Worm (Caenorhabditis elegans) whole organism, L2 larva: Measurements from ENCODE around the gene F22F7.11.
A peak's percentile ranks its signal among the peaks of the same experiment; 100 is the strongest.

Experiments used
- C34F6.9 ChIP-seq: fragments of 150-350 bp; optimal IDR thresholded peaks from 2 replicates; lab custom pipeline; 2014; ENCODE audit warnings: missing biosample characterization, missing genetic modification characterization
- R02D3.7 ChIP-seq: fragments of 150-350 bp; optimal IDR thresholded peaks from 2 replicates; lab custom pipeline; 2014; ENCODE audit warnings: missing biosample characterization, missing genetic modification characterization
- ZK546.5 ChIP-seq: sonication (generic microtip); optimal IDR thresholded peaks from 2 replicates; lab custom pipeline; 2017; ENCODE audit warnings: missing biosample characterization, missing genetic modification characterization
- aly-2 ChIP-seq: fragments of 150-350 bp; optimal IDR thresholded peaks from 2 replicates; lab custom pipeline; 2014; ENCODE audit warnings: missing biosample characterization, missing genetic modification characterization
- ama-1 ChIP-seq: fragments of 150-350 bp; optimal IDR thresholded peaks from 2 replicates; lab custom pipeline; 2018; ENCODE audit warnings: inconsistent platforms
- blmp-1 ChIP-seq: sonication (generic microtip); optimal IDR thresholded peaks from 2 replicates; lab custom pipeline; 2017; ENCODE audit warnings: missing genetic modification characterization, mild to moderate bottlenecking, missing compliant biosample characterization, antibody characterized with exemption, moderate library complexity; ENCODE audit not compliant: insufficient read depth
- ceh-82 ChIP-seq: fragments of 150-350 bp; optimal IDR thresholded peaks from 2 replicates; lab custom pipeline; 2014; ENCODE audit warnings: missing biosample characterization, missing genetic modification characterization
- crh-2 ChIP-seq: sonication (generic microtip); optimal IDR thresholded peaks from 2 replicates; lab custom pipeline; 2017; ENCODE audit warnings: missing biosample characterization, missing genetic modification characterization
- dmd-4 ChIP-seq: sonication (generic microtip); optimal IDR thresholded peaks from 2 replicates; lab custom pipeline; 2017; ENCODE audit warnings: missing biosample characterization, missing genetic modification characterization
- egl-27 ChIP-seq: sonication (generic microtip); optimal IDR thresholded peaks from 3 replicates; lab custom pipeline; 2017; ENCODE audit warnings: missing biosample characterization, missing genetic modification reagents, missing genetic modification characterization
- elt-1 ChIP-seq: fragments of 150-350 bp; optimal IDR thresholded peaks from 2 replicates; lab custom pipeline; 2014; ENCODE audit warnings: missing biosample characterization, missing genetic modification characterization
- elt-3 ChIP-seq: sonication (generic microtip); optimal IDR thresholded peaks from 2 replicates; lab custom pipeline; 2017; ENCODE audit warnings: missing biosample characterization, missing genetic modification characterization
- fos-1 ChIP-seq: fragments of 150-350 bp; optimal IDR thresholded peaks from 2 replicates; lab custom pipeline; 2014; ENCODE audit warnings: missing biosample characterization, missing genetic modification characterization
- gmeb-1 ChIP-seq: fragments of 150-350 bp; optimal IDR thresholded peaks from 2 replicates; lab custom pipeline; 2014; ENCODE audit warnings: missing biosample characterization, missing genetic modification characterization
- lin-11 ChIP-seq: fragments of 150-350 bp; sonication (generic microtip); optimal IDR thresholded peaks from 2 replicates; lab custom pipeline; 2014; ENCODE audit warnings: missing biosample characterization, missing genetic modification characterization, inconsistent platforms, mixed read lengths
- lin-13 ChIP-seq: fragments of 150-350 bp; optimal IDR thresholded peaks from 2 replicates; lab custom pipeline; 2014; ENCODE audit warnings: missing biosample characterization, missing genetic modification reagents, missing genetic modification characterization
- lin-39 ChIP-seq: fragments of 150-350 bp; optimal IDR thresholded peaks from 2 replicates; lab custom pipeline; 2014; ENCODE audit warnings: missing biosample characterization, missing genetic modification reagents, missing genetic modification characterization
- mab-5 ChIP-seq: fragments of 150-350 bp; optimal IDR thresholded peaks from 2 replicates; lab custom pipeline; 2014; ENCODE audit warnings: missing biosample characterization, missing genetic modification characterization
- mbf-1 ChIP-seq: sonication (generic microtip); optimal IDR thresholded peaks from 2 replicates; lab custom pipeline; 2017; ENCODE audit warnings: missing biosample characterization, missing genetic modification characterization
- mdl-1 ChIP-seq, 2 experiments: fragments of 150-350 bp in 1 of 2; sonication (generic microtip) in 1 of 2; optimal IDR thresholded peaks; 2 replicates each; lab custom pipeline; 2017; ENCODE audit warnings: missing biosample characterization in 2 of 2, missing genetic modification characterization in 2 of 2
- nhr-11 ChIP-seq: fragments of 150-350 bp; optimal IDR thresholded peaks from 2 replicates; lab custom pipeline; 2014; ENCODE audit warnings: missing biosample characterization, missing genetic modification characterization
- nhr-12 ChIP-seq: fragments of 150-350 bp; optimal IDR thresholded peaks from 2 replicates; lab custom pipeline; 2014; ENCODE audit warnings: missing biosample characterization, missing genetic modification characterization
- nhr-129 ChIP-seq: fragments of 150-350 bp; optimal IDR thresholded peaks from 2 replicates; lab custom pipeline; 2014; ENCODE audit warnings: missing biosample characterization, missing genetic modification characterization
- nhr-237 ChIP-seq: fragments of 150-350 bp; optimal IDR thresholded peaks from 2 replicates; lab custom pipeline; 2014; ENCODE audit warnings: missing biosample characterization, missing genetic modification characterization
- nhr-25 ChIP-seq: fragments of 150-350 bp; sonication (generic microtip); optimal IDR thresholded peaks from 3 replicates; lab custom pipeline; 2014; ENCODE audit warnings: missing biosample characterization, missing genetic modification characterization
- nhr-6 ChIP-seq: fragments of 150-350 bp; optimal IDR thresholded peaks from 2 replicates; lab custom pipeline; 2014; ENCODE audit warnings: missing biosample characterization, missing genetic modification characterization
- nhr-77 ChIP-seq: fragments of 150-350 bp; optimal IDR thresholded peaks from 2 replicates; lab custom pipeline; 2014; ENCODE audit warnings: missing biosample characterization, missing genetic modification characterization
- sem-4 ChIP-seq: fragments of 150-350 bp; optimal IDR thresholded peaks from 2 replicates; lab custom pipeline; 2014; ENCODE audit warnings: missing biosample characterization, missing genetic modification reagents, missing genetic modification characterization
- skn-1 ChIP-seq: sonication (generic microtip); optimal IDR thresholded peaks from 2 replicates; lab custom pipeline; 2017; ENCODE audit warnings: missing biosample characterization, missing genetic modification characterization
- sma-9 ChIP-seq, 2 experiments: fragments of 150-350 bp in 1 of 2; sonication (generic microtip) in 1 of 2; optimal IDR thresholded peaks; 2 replicates each; lab custom pipeline; 2014 to 2016; ENCODE audit warnings: missing genetic modification characterization in 2 of 2, mild to moderate bottlenecking in 1 of 2, missing biosample characterization in 1 of 2, missing compliant biosample characterization in 1 of 2, missing genetic modification reagents in 1 of 2, moderate library complexity in 1 of 2
- snpc-4 ChIP-seq: fragments of 150-350 bp; optimal IDR thresholded peaks from 2 replicates; lab custom pipeline; 2014; ENCODE audit warnings: missing biosample characterization, missing genetic modification characterization
- unc-39 ChIP-seq: fragments of 150-350 bp; optimal IDR thresholded peaks from 2 replicates; lab custom pipeline; 2014; ENCODE audit warnings: missing biosample characterization, missing genetic modification characterization
- unc-55 ChIP-seq: fragments of 150-350 bp; sonication (generic microtip); optimal IDR thresholded peaks from 3 replicates; lab custom pipeline; 2014; ENCODE audit warnings: missing biosample characterization, missing genetic modification reagents, missing genetic modification characterization
- ztf-1 ChIP-seq: fragments of 200-800 bp; sonication (Bioruptor generic); conservative IDR thresholded peaks from 2 replicates; pipeline ENCODE4 v1.3.6; 2022; ENCODE audit warnings: missing genetic modification characterization, missing compliant biosample characterization
- ztf-11 ChIP-seq: sonication (generic microtip); optimal IDR thresholded peaks from 2 replicates; lab custom pipeline; 2017; ENCODE audit warnings: missing biosample characterization, missing genetic modification characterization
- ztf-4 ChIP-seq: fragments of 150-350 bp; optimal IDR thresholded peaks from 2 replicates; lab custom pipeline; 2014; ENCODE audit warnings: missing biosample characterization, missing genetic modification characterization

Gene F22F7.11

ce11 chrV:2103118-2103517 is 16.5 kb upstream of the F22F7.11 start, which contains the start of gene F36F12.1:
Gene F36F12.1, minus strand, starts transcription at chrV:2103218.
- TF ChIP-seq R02D3.7 (tag; lab: Kevin White, UChicago) (no peak), lin-11 (no peak), nhr-6 (tag; lab: Kevin White, UChicago) (no peak), snpc-4 (tag; lab: Kevin White, UChicago) (no peak), lin-39 (tag; lab: Kevin White, UChicago) (no peak), mdl-1 (tag; optimal IDR thresholded peaks at IDR 0.05; lab: Kevin White, UChicago) (no peak), crh-2 (tag; lab: Kevin White, UChicago) (no peak), nhr-11 (tag; lab: Kevin White, UChicago) (no peak), gmeb-1 (tag; lab: Kevin White, UChicago) (no peak)

- TF ChIP-seq aly-2 (tag; lab: Kevin White, UChicago) (no peak), skn-1 (tag; lab: Kevin White, UChicago) (no peak), dmd-4 (tag; lab: Kevin White, UChicago) (no peak), nhr-11 (tag; lab: Kevin White, UChicago) (no peak)
- TF ChIP-seq, all 48 proteins: peak for 0
These were observed 13.7 kb upstream of the F22F7.11 start, which contains the start of gene F22F7.4 for ce11 chrV:2105976-2106375. Gene F22F7.4, minus strand, starts transcription at chrV:2106076.

ce11 chrV:2109295-2109694 is 10.3 kb upstream of the F22F7.11 start, which contains the start of gene ckb-4:
Gene ckb-4, minus strand, starts transcription at chrV:2109434.
- TF ChIP-seq gmeb-1 (tag; lab: Kevin White, UChicago), result peak; percentile 4
- TF ChIP-seq ztf-1 (GFP tag; lab: Robert Waterston, UW), result no peak
- no peak for TF ChIP-seq ceh-82 (tag; lab: Kevin White, UChicago)
- no peak for TF ChIP-seq lin-13 (GFP tag; lab: Kevin White, UChicago)
- peak; percentile 46 for TF ChIP-seq sma-9 (GFP tag; optimal IDR thresholded peaks at IDR 0.05; lab: Kevin White, UChicago)
- no peak for TF ChIP-seq sma-9 (tag; optimal IDR thresholded peaks at IDR 0.05; lab: Kevin White, UChicago)
- TF ChIP-seq mdl-1 (tag; optimal IDR thresholded peaks at IDR 0.05; lab: Kevin White, UChicago), result no peak
- peak; percentile 36 for TF ChIP-seq fos-1 (tag; lab: Kevin White, UChicago)
- no peak for TF ChIP-seq elt-3 (tag; lab: Kevin White, UChicago)
- TF ChIP-seq C34F6.9 (tag; lab: Kevin White, UChicago), result peak; percentile 71
- TF ChIP-seq mbf-1 (tag; lab: Kevin White, UChicago), result no peak
- no peak for TF ChIP-seq ama-1 (lab: Kevin White, UChicago)
- peak; percentile 31 for TF ChIP-seq unc-55 (GFP tag; lab: Kevin White, UChicago)
- peak; percentile 29 for TF ChIP-seq crh-2 (tag; lab: Kevin White, UChicago)
- TF ChIP-seq mab-5 (tag; lab: Kevin White, UChicago), result no peak
- no peak for TF ChIP-seq elt-1 (tag; lab: Kevin White, UChicago)
- TF ChIP-seq nhr-129, result peak; percentile 47

- TF ChIP-seq nhr-12 (tag; lab: Kevin White, UChicago), result no peak
- TF ChIP-seq nhr-6 (tag; lab: Kevin White, UChicago), result no peak
- TF ChIP-seq snpc-4 (tag; lab: Kevin White, UChicago), result no peak
- no peak for TF ChIP-seq unc-55 (GFP tag; lab: Kevin White, UChicago)
- TF ChIP-seq sem-4, result no peak
These were observed 9.3 kb upstream of the F22F7.11 start, which contains the start of gene F22F7.3 for ce11 chrV:2110368-2110767. Gene F22F7.3, plus strand, starts transcription at chrV:2110668.

ce11 chrV:2118574-2118973 is 1.1 kb upstream of the F22F7.11 start, which contains the start of gene bgnt-1.2:
Gene bgnt-1.2, minus strand, starts transcription at chrV:2118674.
- TF ChIP-seq nhr-77, result no peak
- TF ChIP-seq ztf-11, result no peak
- no peak for TF ChIP-seq fos-1 (tag; lab: Kevin White, UChicago)
- no peak for TF ChIP-seq ztf-4 (tag; lab: Kevin White, UChicago)
- TF ChIP-seq nhr-6 (tag; lab: Kevin White, UChicago), result no peak
- TF ChIP-seq ama-1 (lab: Kevin White, UChicago), result no peak
- TF ChIP-seq sma-9 (GFP tag; optimal IDR thresholded peaks at IDR 0.05; lab: Kevin White, UChicago), result no peak
- TF ChIP-seq sma-9 (tag; optimal IDR thresholded peaks at IDR 0.05; lab: Kevin White, UChicago), result no peak
- no peak for TF ChIP-seq unc-39 (tag; lab: Kevin White, UChicago)
- TF ChIP-seq sem-4, result no peak
- no peak for TF ChIP-seq unc-55 (GFP tag; lab: Kevin White, UChicago)
- no peak for TF ChIP-seq ZK546.5 (tag; lab: Kevin White, UChicago)
- no peak for TF ChIP-seq egl-27 (tag; lab: Kevin White, UChicago)
- no peak for TF ChIP-seq ztf-1 (GFP tag; lab: Robert Waterston, UW)
- TF ChIP-seq nhr-237 (tag; lab: Kevin White, UChicago), result no peak
- no peak for TF ChIP-seq blmp-1 (tag; lab: Kevin White, UChicago)
- no peak for TF ChIP-seq nhr-25 (tag; lab: Kevin White, UChicago)
- TF ChIP-seq snpc-4 (tag; lab: Kevin White, UChicago), result no peak
- TF ChIP-seq, all 48 proteins: peak for 0
